Worm (Caenorhabditis elegans) whole organism, mixed stage, embryonic: ENCODE measurements around the gene ctr-9.

ENCODE experiments used
- M03D4.4 ChIP-seq: sonication (generic microtip); optimal IDR thresholded peaks from 2 replicates; lab custom pipeline; 2017; ENCODE audit warnings: mild to moderate bottlenecking, missing genetic modification characterization, missing compliant biosample characterization
- bed-3 ChIP-seq: fragments of 200-800 bp; sonication (Bioruptor generic); optimal IDR thresholded peaks from 3 replicates; lab custom pipeline; 2018; ENCODE audit warnings: mild to moderate bottlenecking, missing genetic modification characterization, moderate library complexity, missing compliant biosample characterization
- blmp-1 ChIP-seq: fragments of 150-350 bp; optimal IDR thresholded peaks from 2 replicates; lab custom pipeline; 2014; ENCODE audit warnings: missing biosample characterization, missing genetic modification characterization
- ceh-39 ChIP-seq: fragments of 150-350 bp; optimal IDR thresholded peaks from 2 replicates; lab custom pipeline; 2014; ENCODE audit warnings: missing biosample characterization, missing genetic modification characterization
- ceh-43 ChIP-seq: fragments of 200-800 bp; sonication (Bioruptor generic); optimal IDR thresholded peaks from 2 replicates; lab custom pipeline; 2018; ENCODE audit warnings: mild to moderate bottlenecking, missing genetic modification characterization, moderate library complexity, missing compliant biosample characterization
- ceh-83 ChIP-seq: fragments of 200-800 bp; sonication (Bioruptor generic); optimal IDR thresholded peaks from 2 replicates; lab custom pipeline; 2018; ENCODE audit warnings: mild to moderate bottlenecking, missing genetic modification characterization, missing compliant biosample characterization
- cnd-1 ChIP-seq: fragments of 200-800 bp; sonication (Bioruptor generic); optimal IDR thresholded peaks from 2 replicates; lab custom pipeline; 2018; ENCODE audit warnings: mild to moderate bottlenecking, missing genetic modification characterization, missing compliant biosample characterization
- drap-1 ChIP-seq: fragments of 200-800 bp; sonication (Bioruptor generic); optimal IDR thresholded peaks from 3 replicates; lab custom pipeline; 2018; ENCODE audit warnings: mild to moderate bottlenecking, missing genetic modification characterization, missing compliant biosample characterization
- elt-1 ChIP-seq: sonication (generic microtip); optimal IDR thresholded peaks from 2 replicates; lab custom pipeline; 2017; ENCODE audit warnings: missing genetic modification characterization, mild to moderate bottlenecking, missing compliant biosample characterization, antibody characterized with exemption, moderate library complexity, borderline replicate concordance; ENCODE audit not compliant: insufficient read depth
- elt-3 ChIP-seq: fragments of 150-350 bp; optimal IDR thresholded peaks from 2 replicates; lab custom pipeline; 2014; ENCODE audit warnings: missing biosample characterization, missing genetic modification characterization
- flh-1 ChIP-seq: fragments of 200-800 bp; sonication (Bioruptor generic); optimal IDR thresholded peaks from 2 replicates; lab custom pipeline; 2018; ENCODE audit warnings: mild to moderate bottlenecking, missing genetic modification characterization, moderate library complexity, missing compliant biosample characterization
- ham-2 ChIP-seq: fragments of 200-800 bp; sonication (Bioruptor generic); optimal IDR thresholded peaks from 2 replicates; lab custom pipeline; 2018; ENCODE audit warnings: mild to moderate bottlenecking, missing genetic modification characterization, missing compliant biosample characterization
- hlh-1 ChIP-seq: fragments of 150-350 bp; optimal IDR thresholded peaks from 2 replicates; lab custom pipeline; 2014; ENCODE audit warnings: missing biosample characterization, missing genetic modification reagents, missing genetic modification characterization
- lin-13 ChIP-seq: fragments of 150-350 bp; optimal IDR thresholded peaks from 2 replicates; lab custom pipeline; 2014; ENCODE audit warnings: missing biosample characterization, missing genetic modification characterization
- lin-32 ChIP-seq: fragments of 200-800 bp; sonication (Bioruptor generic); optimal IDR thresholded peaks from 2 replicates; lab custom pipeline; 2018; ENCODE audit warnings: mild to moderate bottlenecking, missing genetic modification characterization, missing compliant biosample characterization
- lsy-2 ChIP-seq: fragments of 150-350 bp; optimal IDR thresholded peaks from 2 replicates; lab custom pipeline; 2014; ENCODE audit warnings: missing biosample characterization, missing genetic modification characterization
- mep-1 ChIP-seq: fragments of 150-350 bp; optimal IDR thresholded peaks from 2 replicates; lab custom pipeline; 2017; ENCODE audit warnings: missing biosample characterization, missing genetic modification reagents, missing genetic modification characterization, inconsistent platforms
- mls-2 ChIP-seq: sonication (generic microtip); optimal IDR thresholded peaks from 2 replicates; lab custom pipeline; 2016; ENCODE audit warnings: mild to moderate bottlenecking, missing genetic modification characterization, moderate library complexity, missing compliant biosample characterization
- nhr-12 ChIP-seq: fragments of 150-350 bp; optimal IDR thresholded peaks from 2 replicates; lab custom pipeline; 2014; ENCODE audit warnings: missing biosample characterization, missing genetic modification characterization
- nhr-2 ChIP-seq: fragments of 150-350 bp; optimal IDR thresholded peaks from 2 replicates; lab custom pipeline; 2014; ENCODE audit warnings: missing biosample characterization, missing genetic modification characterization
- nhr-237 ChIP-seq: fragments of 150-350 bp; optimal IDR thresholded peaks from 2 replicates; lab custom pipeline; 2014; ENCODE audit warnings: missing biosample characterization, missing genetic modification characterization
- nhr-76 ChIP-seq: sonication (generic microtip); optimal IDR thresholded peaks from 2 replicates; lab custom pipeline; 2017; ENCODE audit warnings: missing biosample characterization, missing genetic modification characterization
- pha-4 ChIP-seq: fragments of 150-350 bp; optimal IDR thresholded peaks from 2 replicates; lab custom pipeline; 2018; ENCODE audit warnings: missing biosample characterization, missing genetic modification reagents, missing genetic modification characterization
- sem-2 ChIP-seq: fragments of 200-800 bp; sonication (Bioruptor generic); optimal IDR thresholded peaks from 2 replicates; lab custom pipeline; 2018; ENCODE audit warnings: mild to moderate bottlenecking, missing genetic modification characterization, missing compliant biosample characterization
- sptf-1 ChIP-seq: sonication (generic microtip); optimal IDR thresholded peaks from 2 replicates; lab custom pipeline; 2017; ENCODE audit warnings: mild to moderate bottlenecking, missing genetic modification characterization, moderate library complexity, missing compliant biosample characterization
- tbx-8 ChIP-seq: fragments of 200-800 bp; sonication (Bioruptor generic); optimal IDR thresholded peaks from 2 replicates; lab custom pipeline; 2018; ENCODE audit warnings: mild to moderate bottlenecking, missing genetic modification characterization, moderate library complexity, missing compliant biosample characterization
- unc-120 ChIP-seq: sonication (generic microtip); optimal IDR thresholded peaks from 2 replicates; lab custom pipeline; 2017; ENCODE audit warnings: missing genetic modification characterization, missing compliant biosample characterization; ENCODE audit not compliant: poor library complexity, severe bottlenecking
- unc-39 ChIP-seq: fragments of 150-350 bp; optimal IDR thresholded peaks from 2 replicates; lab custom pipeline; 2014; ENCODE audit warnings: missing biosample characterization, missing genetic modification characterization
- unc-62 ChIP-seq: fragments of 150-350 bp; optimal IDR thresholded peaks from 2 replicates; lab custom pipeline; 2014; ENCODE audit warnings: missing biosample characterization, missing genetic modification reagents, missing genetic modification characterization
- zip-8 ChIP-seq: fragments of 150-350 bp; optimal IDR thresholded peaks from 2 replicates; lab custom pipeline; 2014; ENCODE audit warnings: missing biosample characterization, missing genetic modification characterization

ctr-9 gene

ce11 chrIII:9485373-9485772, 5.8 kb upstream of the ctr-9 start, which contains the start of gene bre-3:
Gene bre-3 (minus strand): TSS chrIII:9485473.
- no peak for TF ChIP-seq lin-32 (GFP tag; lab: Kevin White, UChicago)
- TF ChIP-seq flh-1 = no peak
- TF ChIP-seq ceh-39 (tag; lab: Kevin White, UChicago) = no peak
- TF ChIP-seq elt-1 = no peak
- TF ChIP-seq, all 35 proteins: peak for 0

- TF ChIP-seq lin-13 (tag; lab: Kevin White, UChicago) (no peak), tbx-8 (GFP tag; lab: Kevin White, UChicago) (no peak), unc-120 (tag; lab: Kevin White, UChicago) (no peak), lsy-2 (tag; lab: Kevin White, UChicago) (no peak), ham-2 (GFP tag; lab: Kevin White, UChicago) (no peak), unc-39 (no peak), mep-1 (tag; lab: Kevin White, UChicago) (no peak), elt-1 (no peak), ceh-83 (GFP tag; lab: Kevin White, UChicago) (no peak), nhr-12 (tag; lab: Kevin White, UChicago) (no peak), drap-1 (GFP tag; lab: Kevin White, UChicago) (no peak), nhr-76 (tag; lab: Kevin White, UChicago) (no peak), lin-32 (GFP tag; lab: Kevin White, UChicago) (no peak), nhr-237 (tag; lab: Kevin White, UChicago) (no peak), sem-2 (GFP tag; lab: Kevin White, UChicago) (no peak), elt-3 (tag; lab: Kevin White, UChicago) (no peak), pha-4 (tag; lab: Kevin White, UChicago) (no peak), sptf-1 (tag; lab: Kevin White, UChicago) (no peak), hlh-1 (tag; lab: Kevin White, UChicago) (no peak), zip-8 (tag; lab: Kevin White, UChicago) (no peak)
Observed at ce11 chrIII:9487454-9487853, 3.7 kb upstream of the ctr-9 start.

- no peak for TF ChIP-seq drap-1 (GFP tag; lab: Kevin White, UChicago)
- TF ChIP-seq nhr-2 (tag; lab: Kevin White, UChicago) = no peak
- no peak for TF ChIP-seq hlh-1 (tag; lab: Kevin White, UChicago)
- no peak for TF ChIP-seq ham-2 (GFP tag; lab: Kevin White, UChicago)
- TF ChIP-seq lsy-2 (tag; lab: Kevin White, UChicago) = no peak
- TF ChIP-seq unc-120 (tag; lab: Kevin White, UChicago) = no peak
- no peak for TF ChIP-seq lin-13 (tag; lab: Kevin White, UChicago)
- no peak for TF ChIP-seq nhr-12 (tag; lab: Kevin White, UChicago)
- no peak for TF ChIP-seq M03D4.4
- TF ChIP-seq ceh-43 (GFP tag; lab: Kevin White, UChicago) = no peak
- no peak for TF ChIP-seq cnd-1
- TF ChIP-seq blmp-1 (tag; lab: Kevin White, UChicago) = no peak
- no peak for TF ChIP-seq nhr-76 (tag; lab: Kevin White, UChicago)
Observed at ce11 chrIII:9488027-9488426, 3.2 kb upstream of the ctr-9 start.

ce11 chrIII:9488431-9488830, 2.8 kb upstream of the ctr-9 start, which contains the start of gene nlp-36:
Gene nlp-36 (plus strand): TSS chrIII:9488731.
- TF ChIP-seq hlh-1 (tag; lab: Kevin White, UChicago) (no peak), flh-1 (no peak), unc-39 (no peak), unc-120 (tag; lab: Kevin White, UChicago) (no peak), nhr-237 (tag; lab: Kevin White, UChicago) (no peak), unc-62 (no peak)

- no peak for TF ChIP-seq blmp-1 (tag; lab: Kevin White, UChicago)
- no peak for TF ChIP-seq pha-4 (tag; lab: Kevin White, UChicago)
- TF ChIP-seq unc-120 (tag; lab: Kevin White, UChicago) = no peak
- no peak for TF ChIP-seq hlh-1 (tag; lab: Kevin White, UChicago)
- TF ChIP-seq mls-2 = no peak
Observed at ce11 chrIII:9489798-9490197, 1.4 kb upstream of the ctr-9 start.

- no peak for TF ChIP-seq unc-39
- no peak for TF ChIP-seq bed-3 (GFP tag; lab: Kevin White, UChicago)
- TF ChIP-seq mep-1 (tag; lab: Kevin White, UChicago) = no peak
- TF ChIP-seq M03D4.4 = no peak
- no peak for TF ChIP-seq hlh-1 (tag; lab: Kevin White, UChicago)
- no peak for TF ChIP-seq nhr-2 (tag; lab: Kevin White, UChicago)
- no peak for TF ChIP-seq drap-1 (GFP tag; lab: Kevin White, UChicago)
- TF ChIP-seq elt-3 (tag; lab: Kevin White, UChicago) = no peak
- TF ChIP-seq pha-4 (tag; lab: Kevin White, UChicago) = no peak
- no peak for TF ChIP-seq unc-120 (tag; lab: Kevin White, UChicago)
Observed at ce11 chrIII:9494209-9494608, 3.0 kb downstream of the ctr-9 start.
